Worm (Caenorhabditis elegans): Measurements from ENCODE around the gene lron-15.

- TF ChIP-seq lir-3 (tag; optimal IDR thresholded peaks at IDR 0.05) (no peak), mep-1 (tag; optimal IDR thresholded peaks at IDR 0.05) (no peak), lim-7 (GFP tag; IDR thresholded peaks at IDR 0.05) (no peak)
These were observed 41.9 kb downstream of the lron-15 start, which contains the start of gene R05G9.1 for ce11 chrII:6502826-6503225.
